Fruit fly (Drosophila melanogaster) whole organism, prepupa: ENCODE data around the gene Tdrd3.

Source experiments
- CG10631 ChIP-seq: fragments of 200-800 bp; sonication (Bioruptor generic); optimal IDR thresholded peaks from 2 replicates; lab custom pipeline; 2016; ENCODE audit warnings: missing biosample characterization, missing genetic modification characterization
- CG11294 ChIP-seq: fragments of 200-800 bp; sonication (Bioruptor generic); IDR thresholded peaks from 2 replicates; pipeline ENCODE4 v1.3.6; 2022; ENCODE audit warnings: missing biosample characterization, missing genetic modification characterization
- CG11902 ChIP-seq: fragments of 200-800 bp; sonication (Bioruptor generic); optimal IDR thresholded peaks from 3 replicates; lab custom pipeline; 2016; ENCODE audit warnings: missing biosample characterization, missing genetic modification characterization
- CG15336 ChIP-seq: fragments of 200-800 bp; sonication (Bioruptor generic); IDR thresholded peaks from 2 replicates; pipeline ENCODE4 v1.3.6; 2022; ENCODE audit warnings: missing biosample characterization, missing genetic modification characterization
- CG1621 ChIP-seq: fragments of 200-800 bp; sonication (Bioruptor generic); optimal IDR thresholded peaks from 3 replicates; lab custom pipeline; 2018; ENCODE audit warnings: missing biosample characterization, mild to moderate bottlenecking, missing genetic modification characterization
- CG16779 ChIP-seq: fragments of 200-800 bp; sonication (Bioruptor generic); optimal IDR thresholded peaks from 3 replicates; lab custom pipeline; 2017; ENCODE audit warnings: missing biosample characterization, mild to moderate bottlenecking, missing genetic modification characterization
- CG3032 ChIP-seq: fragments of 200-800 bp; optimal IDR thresholded peaks from 2 replicates; lab custom pipeline; 2019; ENCODE audit warnings: missing biosample characterization, mild to moderate bottlenecking, missing genetic modification characterization, moderate library complexity
- CG31627 ChIP-seq: fragments of 200-800 bp; sonication (Bioruptor generic); optimal IDR thresholded peaks from 3 replicates; lab custom pipeline; 2016; ENCODE audit warnings: missing biosample characterization, missing genetic modification characterization
- CG32006 ChIP-seq: fragments of 200-800 bp; sonication (Bioruptor generic); optimal IDR thresholded peaks from 3 replicates; lab custom pipeline; 2017; ENCODE audit warnings: missing biosample characterization, mild to moderate bottlenecking, missing genetic modification characterization
- CG34406 ChIP-seq: fragments of 200-800 bp; sonication (Bioruptor generic); optimal IDR thresholded peaks from 3 replicates; lab custom pipeline; 2016; ENCODE audit warnings: missing biosample characterization, missing genetic modification characterization
- CG3919 ChIP-seq: fragments of 200-800 bp; sonication (Bioruptor generic); optimal IDR thresholded peaks from 3 replicates; lab custom pipeline; 2016; ENCODE audit warnings: missing biosample characterization, missing genetic modification characterization
- CG4318 ChIP-seq: fragments of 200-800 bp; sonication (Bioruptor generic); optimal IDR thresholded peaks from 3 replicates; lab custom pipeline; 2017; ENCODE audit warnings: missing biosample characterization, mild to moderate bottlenecking, missing genetic modification characterization
- CG6163 ChIP-seq: fragments of 200-800 bp; sonication (Bioruptor generic); IDR thresholded peaks from 3 replicates; pipeline ENCODE4 v1.3.6; 2022; ENCODE audit warnings: missing biosample characterization, missing genetic modification characterization
- CG6276 ChIP-seq: fragments of 200-800 bp; sonication (Bioruptor generic); optimal IDR thresholded peaks from 2 replicates; lab custom pipeline; 2017; ENCODE audit warnings: missing biosample characterization, mild to moderate bottlenecking, missing genetic modification characterization
- CG6792 ChIP-seq: fragments of 200-800 bp; sonication (Bioruptor generic); optimal IDR thresholded peaks from 3 replicates; lab custom pipeline; 2016; ENCODE audit warnings: missing biosample characterization, missing genetic modification characterization
- CG6854 ChIP-seq: fragments of 200-800 bp; sonication (Bioruptor generic); optimal IDR thresholded peaks from 2 replicates; lab custom pipeline; 2017; ENCODE audit warnings: missing biosample characterization, mild to moderate bottlenecking, missing genetic modification characterization
- CG8319 ChIP-seq: fragments of 200-800 bp; sonication (Bioruptor generic); optimal IDR thresholded peaks from 3 replicates; lab custom pipeline; 2016; ENCODE audit warnings: missing biosample characterization, missing genetic modification characterization
- CG8632 ChIP-seq: fragments of 200-800 bp; sonication (Bioruptor generic); optimal IDR thresholded peaks from 3 replicates; lab custom pipeline; 2016; ENCODE audit warnings: missing biosample characterization, missing genetic modification characterization
- CG9139 ChIP-seq: fragments of 200-800 bp; sonication (Bioruptor generic); optimal IDR thresholded peaks from 3 replicates; lab custom pipeline; 2017; ENCODE audit warnings: missing biosample characterization, mild to moderate bottlenecking, missing genetic modification characterization
- Eip75B ChIP-seq: fragments of 200-800 bp; sonication (Bioruptor generic); optimal IDR thresholded peaks from 3 replicates; lab custom pipeline; 2016; ENCODE audit warnings: missing biosample characterization, missing genetic modification characterization
- Eip78C ChIP-seq: fragments of 200-800 bp; sonication (Bioruptor generic); peaks from one replicate; lab custom pipeline; 2016; ENCODE audit warnings: missing biosample characterization, missing genetic modification characterization
- Ets21C ChIP-seq: fragments of 200-800 bp; sonication (Bioruptor generic); optimal IDR thresholded peaks from 3 replicates; lab custom pipeline; 2016; ENCODE audit warnings: missing biosample characterization, missing genetic modification characterization
- Ets96B ChIP-seq: fragments of 200-800 bp; optimal IDR thresholded peaks from 2 replicates; lab custom pipeline; 2019; ENCODE audit warnings: missing biosample characterization, mild to moderate bottlenecking, missing genetic modification characterization, moderate library complexity
- Gug ChIP-seq: fragments of 200-800 bp; sonication (Bioruptor generic); IDR thresholded peaks from 2 replicates; pipeline ENCODE4 v1.3.6; 2022; ENCODE audit warnings: missing biosample characterization, missing genetic modification characterization
- Hr4 ChIP-seq: fragments of 200-800 bp; sonication (Bioruptor generic); optimal IDR thresholded peaks from 3 replicates; lab custom pipeline; 2016; ENCODE audit warnings: missing biosample characterization, missing genetic modification characterization
- Lpt ChIP-seq: fragments of 200-800 bp; sonication (Bioruptor generic); optimal IDR thresholded peaks from 3 replicates; lab custom pipeline; 2016; ENCODE audit warnings: missing biosample characterization, missing genetic modification characterization
- Met ChIP-seq: fragments of 200-800 bp; sonication (Bioruptor generic); optimal IDR thresholded peaks from 3 replicates; lab custom pipeline; 2016; ENCODE audit warnings: missing biosample characterization, missing genetic modification characterization
- OdsH ChIP-seq: fragments of 200-800 bp; sonication (Bioruptor generic); optimal IDR thresholded peaks from 3 replicates; lab custom pipeline; 2016; ENCODE audit warnings: missing biosample characterization, missing genetic modification characterization
- Smox ChIP-seq: fragments of 200-800 bp; sonication (Bioruptor generic); optimal IDR thresholded peaks from 3 replicates; lab custom pipeline; 2016; ENCODE audit warnings: missing biosample characterization, missing genetic modification characterization
- Sox102F ChIP-seq: fragments of 200-800 bp; sonication (Bioruptor generic); optimal IDR thresholded peaks from 2 replicates; lab custom pipeline; 2016; ENCODE audit warnings: missing biosample characterization, mild to moderate bottlenecking, missing genetic modification characterization
- Sox14 ChIP-seq: fragments of 200-800 bp; sonication (Bioruptor generic); optimal IDR thresholded peaks from 3 replicates; lab custom pipeline; 2016; ENCODE audit warnings: missing biosample characterization, missing genetic modification characterization
- Sox15 ChIP-seq: fragments of 200-800 bp; sonication (Bioruptor generic); optimal IDR thresholded peaks from 3 replicates; lab custom pipeline; 2016; ENCODE audit warnings: missing biosample characterization, missing genetic modification characterization
- acj6 ChIP-seq: fragments of 200-800 bp; sonication (Bioruptor generic); optimal IDR thresholded peaks from 3 replicates; lab custom pipeline; 2016; ENCODE audit warnings: missing biosample characterization, missing genetic modification characterization
- dac ChIP-seq: fragments of 200-800 bp; sonication (Bioruptor generic); optimal IDR thresholded peaks from 2 replicates; lab custom pipeline; 2017; ENCODE audit warnings: missing biosample characterization, mild to moderate bottlenecking, missing genetic modification characterization
- dsx ChIP-seq: fragments of 200-800 bp; optimal IDR thresholded peaks from 3 replicates; lab custom pipeline; 2019; ENCODE audit warnings: missing biosample characterization, mild to moderate bottlenecking, missing genetic modification characterization, moderate library complexity; ENCODE audit not compliant: poor library complexity, severe bottlenecking
- eg ChIP-seq: fragments of 200-800 bp; sonication (Bioruptor generic); IDR thresholded peaks from 3 replicates; pipeline ENCODE4 v1.3.6; 2022; ENCODE audit warnings: missing biosample characterization, missing genetic modification characterization
- fd85E ChIP-seq: fragments of 200-800 bp; sonication (Bioruptor generic); optimal IDR thresholded peaks from 3 replicates; lab custom pipeline; 2016; ENCODE audit warnings: missing biosample characterization, missing genetic modification characterization
- fkh ChIP-seq: fragments of 200-800 bp; sonication (Bioruptor generic); optimal IDR thresholded peaks from 3 replicates; lab custom pipeline; 2017; ENCODE audit warnings: missing biosample characterization, mild to moderate bottlenecking, missing genetic modification characterization, moderate library complexity
- net ChIP-seq: fragments of 200-800 bp; sonication (Bioruptor generic); optimal IDR thresholded peaks from 3 replicates; lab custom pipeline; 2016; ENCODE audit warnings: missing biosample characterization, missing genetic modification characterization
- pdm3 ChIP-seq: fragments of 200-800 bp; sonication (Bioruptor generic); optimal IDR thresholded peaks from 3 replicates; lab custom pipeline; 2016; ENCODE audit warnings: missing biosample characterization, missing genetic modification characterization
- salr ChIP-seq, 2 experiments: fragments of 200-800 bp; sonication (Bioruptor generic); optimal IDR thresholded peaks; 3 replicates each; lab custom pipeline; 2016 to 2018; ENCODE audit warnings: missing biosample characterization in 2 of 2, missing genetic modification characterization in 2 of 2, mild to moderate bottlenecking in 1 of 2
- spab ChIP-seq: fragments of 200-800 bp; sonication (Bioruptor generic); optimal IDR thresholded peaks from 2 replicates; lab custom pipeline; 2017; ENCODE audit warnings: missing biosample characterization, mild to moderate bottlenecking, missing genetic modification characterization, missing genetic modification reagents
- ss ChIP-seq, 2 experiments: fragments of 200-800 bp; sonication (Bioruptor generic); optimal IDR thresholded peaks; 2 replicates in 1 of 2; 3 replicates in 1 of 2; lab custom pipeline; 2017 to 2018; ENCODE audit warnings: mild to moderate bottlenecking in 2 of 2, missing biosample characterization in 2 of 2, missing genetic modification characterization in 2 of 2, moderate library complexity in 1 of 2
- topi ChIP-seq: fragments of 200-800 bp; sonication (Bioruptor generic); optimal IDR thresholded peaks from 3 replicates; lab custom pipeline; 2016; ENCODE audit warnings: missing biosample characterization, missing genetic modification characterization
- vri ChIP-seq: fragments of 200-800 bp; sonication (Bioruptor generic); optimal IDR thresholded peaks from 3 replicates; lab custom pipeline; 2016; ENCODE audit warnings: missing biosample characterization, mild to moderate bottlenecking, missing genetic modification characterization

Tdrd3 gene

dm6 chr3L:14756724-14757463, 29.7 kb upstream of the Tdrd3 start (continued):
- TF ChIP-seq CG6792 (GFP tag; lab: Kevin White, UChicago) (peak; percentile 88), CG6854 (GFP tag; lab: Kevin White, UChicago) (peak; percentile 47), salr (GFP tag; optimal IDR thresholded peaks at IDR 0.05; lab: Kevin White, UChicago) (peak; percentile 79 to 90), CG8632 (GFP tag; lab: Kevin White, UChicago) (peak; percentile 83), CG8319 (peak; percentile 86), Eip75B (GFP tag; lab: Kevin White, UChicago) (peak; percentile 91), Ets21C (GFP tag; lab: Kevin White, UChicago) (peak; percentile 84), CG9139 (GFP tag; lab: Kevin White, UChicago) (peak; percentile 58), CG15336 (GFP tag; lab: Robert Waterston, UW) (peak; percentile 94), CG32006 (GFP tag; lab: Kevin White, UChicago) (peak; percentile 95), Sox14 (GFP tag; lab: Kevin White, UChicago) (peak; percentile 92), pdm3 (GFP tag; lab: Kevin White, UChicago) (peak; percentile 94), net (peak; percentile 92), topi (peak; percentile 88), Met (GFP tag; lab: Kevin White, UChicago) (peak; percentile 90), acj6 (GFP tag; lab: Kevin White, UChicago) (peak; percentile 89), CG10631 (GFP tag; lab: Kevin White, UChicago) (peak; percentile 91)

dm6 chr3L:14757464-14758384, 28.9 kb upstream of the Tdrd3 start, which contains the start of gene CG42507:
TSS of gene CG42507 (minus strand) at chr3L:14757962.
- TF ChIP-seq CG3032 (tag; lab: Kevin White, UChicago) (no peak), CG31627 (GFP tag; lab: Kevin White, UChicago) (no peak), dsx (GFP tag; lab: Kevin White, UChicago) (peak; percentile 66), Smox (GFP tag; lab: Kevin White, UChicago) (no peak), acj6 (GFP tag; lab: Kevin White, UChicago) (no peak), ss (GFP tag; optimal IDR thresholded peaks at IDR 0.05; lab: Kevin White, UChicago) (peak; percentile 23 to 50), CG10631 (GFP tag; lab: Kevin White, UChicago) (peak; percentile 17), spab (GFP tag; lab: Kevin White, UChicago) (no peak), CG11294 (no peak), Sox15 (GFP tag; lab: Kevin White, UChicago) (no peak), CG11902 (no peak), CG6276 (GFP tag; lab: Kevin White, UChicago) (peak; percentile 31), Eip78C (GFP tag; lab: Kevin White, UChicago) (no peak), topi (no peak), CG34406 (GFP tag; lab: Kevin White, UChicago) (no peak), Gug (no peak), CG32006 (GFP tag; lab: Kevin White, UChicago) (peak; percentile 17), Ets96B (tag; lab: Kevin White, UChicago) (no peak), CG6163 (GFP tag; lab: Robert Waterston, UW) (peak; percentile 60; the same call in 2 of the 3 replicates), net (peak; percentile 46), fd85E (GFP tag; lab: Kevin White, UChicago) (no peak), OdsH (GFP tag; lab: Kevin White, UChicago) (no peak), CG3919 (no peak), pdm3 (GFP tag; lab: Kevin White, UChicago) (no peak), Sox102F (GFP tag; lab: Kevin White, UChicago) (peak; percentile 16), vri (GFP tag; lab: Kevin White, UChicago) (peak; percentile 70), Ets21C (GFP tag; lab: Kevin White, UChicago) (no peak), CG6792 (GFP tag; lab: Kevin White, UChicago) (no peak), fkh (GFP tag; lab: Kevin White, UChicago) (peak; percentile 98), CG4318 (GFP tag; lab: Kevin White, UChicago) (no peak), Lpt (GFP tag; lab: Kevin White, UChicago) (no peak), dac (GFP tag; lab: Kevin White, UChicago) (no peak), CG16779 (tag; lab: Kevin White, UChicago) (peak; percentile 30), eg (GFP tag; lab: Robert Waterston, UW) (no peak; the same call in 1 of the 3 replicates), CG1621 (tag; lab: Kevin White, UChicago) (peak; percentile 39), Sox14 (GFP tag; lab: Kevin White, UChicago) (no peak), Hr4 (GFP tag; lab: Kevin White, UChicago) (no peak), Eip75B (GFP tag; lab: Kevin White, UChicago) (no peak)
